Worm (Caenorhabditis elegans): ENCODE measurements around the gene ceh-33.

ce11 chrV:5362220-5362619 lies 37.8 kb upstream of the ceh-33 start:
- TF ChIP-seq ref-1 (GFP tag; conservative IDR thresholded peaks at IDR 0.05) = no peak
- TF ChIP-seq T22C8.4 (GFP tag; IDR thresholded peaks at IDR 0.05) = no peak
- no peak for TF ChIP-seq ztf-23 (GFP tag; IDR thresholded peaks at IDR 0.05)
- no peak for TF ChIP-seq cog-1 (tag; optimal IDR thresholded peaks at IDR 0.05)
- no peak for TF ChIP-seq tab-1 (GFP tag; IDR thresholded peaks at IDR 0.05)
- TF ChIP-seq klf-2 (GFP tag; conservative IDR thresholded peaks at IDR 0.05) = no peak
- no peak for TF ChIP-seq flt-1 (GFP tag; IDR thresholded peaks at IDR 0.05)

Data from whole organism, midembryonic.